Fruit fly (Drosophila melanogaster) whole organism, embryonic: Measurements from ENCODE around the gene Pax.
A peak's percentile ranks its signal among the peaks of the same experiment; 100 is the strongest.

Experiments used
- Atf-2 ChIP-seq: fragments of 200-800 bp; sonication (Bioruptor generic); optimal IDR thresholded peaks from 2 replicates; lab custom pipeline; 2016; ENCODE audit warnings: missing biosample characterization, missing genetic modification characterization
- Awh ChIP-seq: fragments of 200-800 bp; sonication (Bioruptor generic); IDR thresholded peaks from 2 replicates; pipeline ENCODE4, ENCODE4 v1.3.6; 2022; ENCODE audit warnings: missing biosample characterization, missing genetic modification characterization
- CG10209 ChIP-seq: fragments of 200-800 bp; sonication (Bioruptor generic); optimal IDR thresholded peaks from 3 replicates; lab custom pipeline; 2017; ENCODE audit warnings: missing biosample characterization, mild to moderate bottlenecking, missing genetic modification characterization, missing genetic modification reagents
- CG10321 ChIP-seq: fragments of 200-800 bp; sonication (Bioruptor generic); IDR thresholded peaks from 2 replicates; pipeline ENCODE4 v1.3.6; 2022; ENCODE audit warnings: missing biosample characterization, missing genetic modification characterization
- CG10959 ChIP-seq: fragments of 200-800 bp; sonication (Bioruptor generic); IDR thresholded peaks from 2 replicates; pipeline ENCODE4 v1.3.6; 2022; ENCODE audit warnings: missing biosample characterization, missing genetic modification characterization
- CG11723 ChIP-seq: fragments of 200-800 bp; sonication (Bioruptor generic); optimal IDR thresholded peaks from 2 replicates; lab custom pipeline; 2017; ENCODE audit warnings: missing biosample characterization, mild to moderate bottlenecking, missing genetic modification characterization
- CG13287 ChIP-seq: fragments of 200-800 bp; sonication (Bioruptor generic); IDR thresholded peaks from 2 replicates; pipeline ENCODE4 v1.3.6; 2022; ENCODE audit warnings: missing biosample characterization, missing genetic modification characterization; ENCODE audit not compliant: partially characterized antibody
- CG14014 ChIP-seq: fragments of 200-800 bp; sonication (Bioruptor generic); IDR thresholded peaks from 2 replicates; pipeline ENCODE4 v1.3.6; 2022; ENCODE audit warnings: missing biosample characterization, missing genetic modification characterization
- CG14441 ChIP-seq: fragments of 200-800 bp; sonication (Bioruptor generic); IDR thresholded peaks from 2 replicates; pipeline ENCODE4 v1.3.6; 2022; ENCODE audit warnings: missing biosample characterization, missing genetic modification characterization
- CG1529 ChIP-seq: fragments of 200-800 bp; sonication (Bioruptor generic); optimal IDR thresholded peaks from 3 replicates; lab custom pipeline; 2018; ENCODE audit warnings: missing biosample characterization, missing genetic modification characterization
- CG15601 ChIP-seq: fragments of 200-800 bp; sonication (Bioruptor generic); optimal IDR thresholded peaks from 3 replicates; lab custom pipeline; 2019; ENCODE audit warnings: missing biosample characterization, mild to moderate bottlenecking, missing genetic modification characterization, moderate library complexity
- CG17186 ChIP-seq: fragments of 200-800 bp; sonication (Bioruptor generic); optimal IDR thresholded peaks from 3 replicates; lab custom pipeline; 2017; ENCODE audit warnings: missing biosample characterization, missing genetic modification reagents, missing genetic modification characterization
- CG3838 ChIP-seq: fragments of 200-800 bp; sonication (Bioruptor generic); optimal IDR thresholded peaks from 3 replicates; lab custom pipeline; 2016; ENCODE audit warnings: missing biosample characterization, missing genetic modification characterization
- CG4730 ChIP-seq: fragments of 200-800 bp; sonication (Bioruptor generic); IDR thresholded peaks from 2 replicates; pipeline ENCODE4 v1.3.6; 2022; ENCODE audit warnings: missing biosample characterization, missing genetic modification characterization
- CG5953 ChIP-seq: fragments of 200-800 bp; sonication (Bioruptor generic); IDR thresholded peaks from 2 replicates; pipeline ENCODE4 v1.3.6; 2022; ENCODE audit warnings: missing biosample characterization, missing genetic modification characterization
- CG6813 ChIP-seq: fragments of 200-800 bp; sonication (Bioruptor generic); optimal IDR thresholded peaks from 2 replicates; lab custom pipeline; 2017; ENCODE audit warnings: missing biosample characterization, missing genetic modification characterization, mild to moderate bottlenecking, moderate library complexity, missing genetic modification reagents
- CG8089 ChIP-seq: fragments of 200-800 bp; sonication (Bioruptor generic); optimal IDR thresholded peaks from 3 replicates; lab custom pipeline; 2016; ENCODE audit warnings: missing biosample characterization, missing genetic modification characterization
- CG9727 ChIP-seq: fragments of 200-800 bp; sonication (Bioruptor generic); optimal IDR thresholded peaks from 3 replicates; lab custom pipeline; 2017; ENCODE audit warnings: missing biosample characterization, mild to moderate bottlenecking, missing genetic modification characterization
- CTCF ChIP-seq: fragments of 200-800 bp; sonication (Bioruptor generic); optimal IDR thresholded peaks from 2 replicates; lab custom pipeline; 2017; ENCODE audit warnings: missing biosample characterization, mild to moderate bottlenecking, missing genetic modification characterization, moderate library complexity
- CkIIα-i1 ChIP-seq: fragments of 200-800 bp; sonication (Bioruptor generic); IDR thresholded peaks from 2 replicates; pipeline ENCODE4 v1.3.6; 2022; ENCODE audit warnings: missing biosample characterization, missing genetic modification characterization
- D19A ChIP-seq: fragments of 200-800 bp; optimal IDR thresholded peaks from 3 replicates; lab custom pipeline; 2019; ENCODE audit warnings: missing biosample characterization, mild to moderate bottlenecking, missing genetic modification characterization, moderate library complexity
- Dbx ChIP-seq: fragments of 200-800 bp; sonication (Bioruptor generic); IDR thresholded peaks from 3 replicates; pipeline ENCODE4 v1.3.6; 2022; ENCODE audit warnings: missing biosample characterization, missing genetic modification characterization
- Dip2 ChIP-seq: fragments of 200-800 bp; sonication (Bioruptor generic); IDR thresholded peaks from 2 replicates; pipeline ENCODE4 v1.3.6; 2022; ENCODE audit warnings: missing biosample characterization, missing genetic modification characterization
- Gsc ChIP-seq: fragments of 200-800 bp; sonication (Bioruptor generic); IDR thresholded peaks from 2 replicates; pipeline ENCODE4 v1.3.6; 2022; ENCODE audit warnings: missing biosample characterization, missing genetic modification characterization
- H15 ChIP-seq: fragments of 200-800 bp; sonication (Bioruptor generic); IDR thresholded peaks from 3 replicates; pipeline ENCODE4 v1.3.6; 2022; ENCODE audit warnings: missing biosample characterization, missing genetic modification characterization
- H2.0 ChIP-seq: fragments of 200-800 bp; sonication (Bioruptor generic); IDR thresholded peaks from 2 replicates; pipeline ENCODE4 v1.3.6; 2022; ENCODE audit warnings: missing biosample characterization, missing genetic modification characterization
- Hand ChIP-seq: fragments of 200-800 bp; sonication (Bioruptor generic); optimal IDR thresholded peaks from 2 replicates; lab custom pipeline; 2017; ENCODE audit warnings: mild to moderate bottlenecking, missing biosample characterization, missing genetic modification reagents, missing genetic modification characterization
- Hmr ChIP-seq: fragments of 200-800 bp; sonication (Bioruptor generic); optimal IDR thresholded peaks from 3 replicates; lab custom pipeline; 2017; ENCODE audit warnings: mild to moderate bottlenecking, missing biosample characterization, missing genetic modification reagents, missing genetic modification characterization
- Hr51 ChIP-seq, 2 experiments: fragments of 200-800 bp; sonication (Bioruptor generic); optimal IDR thresholded peaks; 2 replicates in 1 of 2; 3 replicates in 1 of 2; lab custom pipeline; 2016 to 2018; ENCODE audit warnings: missing biosample characterization in 2 of 2, missing genetic modification characterization in 2 of 2, mild to moderate bottlenecking in 1 of 2, moderate library complexity in 1 of 2
- Mrtf ChIP-seq: fragments of 200-800 bp; sonication (Bioruptor generic); IDR thresholded peaks from 3 replicates; pipeline ENCODE4 v1.3.6; 2022; ENCODE audit warnings: missing biosample characterization, missing genetic modification characterization
- Oli ChIP-seq: fragments of 200-800 bp; sonication (Bioruptor generic); optimal IDR thresholded peaks from 2 replicates; lab custom pipeline; 2018; ENCODE audit warnings: missing biosample characterization, mild to moderate bottlenecking, missing genetic modification characterization, moderate library complexity
- Optix ChIP-seq: fragments of 200-800 bp; sonication (Bioruptor generic); IDR thresholded peaks from 3 replicates; pipeline ENCODE4 v1.3.6; 2022; ENCODE audit warnings: missing biosample characterization, missing genetic modification characterization
- amos ChIP-seq: fragments of 200-800 bp; sonication (Bioruptor generic); IDR thresholded peaks from 2 replicates; pipeline ENCODE4 v1.3.6; 2022; ENCODE audit warnings: missing biosample characterization, missing genetic modification characterization; ENCODE audit not compliant: partially characterized antibody
- bcd ChIP-seq: fragments of 200-800 bp; sonication (Bioruptor generic); optimal IDR thresholded peaks from 2 replicates; lab custom pipeline; 2017; ENCODE audit warnings: missing biosample characterization, mild to moderate bottlenecking, missing genetic modification characterization
- corto ChIP-seq: fragments of 200-800 bp; sonication (Bioruptor generic); optimal IDR thresholded peaks from 2 replicates; lab custom pipeline; 2016; ENCODE audit warnings: missing biosample characterization, mild to moderate bottlenecking, missing genetic modification characterization, moderate library complexity
- croc ChIP-seq: fragments of 200-800 bp; sonication (Bioruptor generic); conservative IDR thresholded peaks from 3 replicates; pipeline ENCODE4 v1.3.6; 2022; ENCODE audit warnings: missing biosample characterization, missing genetic modification characterization
- da ChIP-seq: fragments of 200-800 bp; sonication (Bioruptor generic); optimal IDR thresholded peaks from 2 replicates; lab custom pipeline; 2016; ENCODE audit warnings: missing biosample characterization, missing genetic modification characterization
- dmrt11E ChIP-seq: fragments of 200-800 bp; sonication (Bioruptor generic); optimal IDR thresholded peaks from 3 replicates; lab custom pipeline; 2018; ENCODE audit warnings: missing biosample characterization, mild to moderate bottlenecking, missing genetic modification characterization, moderate library complexity
- dmrt99B ChIP-seq: fragments of 200-800 bp; sonication (Bioruptor generic); optimal IDR thresholded peaks from 2 replicates; lab custom pipeline; 2018; ENCODE audit warnings: missing biosample characterization, mild to moderate bottlenecking, missing genetic modification characterization, moderate library complexity
- exex ChIP-seq: fragments of 200-800 bp; sonication (Bioruptor generic); optimal IDR thresholded peaks from 4 replicates; lab custom pipeline; 2018; ENCODE audit warnings: missing biosample characterization, mild to moderate bottlenecking, missing genetic modification characterization, moderate library complexity
- gfzf ChIP-seq: fragments of 200-800 bp; sonication (Bioruptor generic); optimal IDR thresholded peaks from 2 replicates; lab custom pipeline; 2016; ENCODE audit warnings: missing biosample characterization, mild to moderate bottlenecking, missing genetic modification characterization, moderate library complexity
- gsb-n ChIP-seq: fragments of 200-800 bp; sonication (Bioruptor generic); optimal IDR thresholded peaks from 3 replicates; lab custom pipeline; 2018; ENCODE audit warnings: missing biosample characterization, mild to moderate bottlenecking, missing genetic modification characterization
- kni ChIP-seq: fragments of 200-800 bp; sonication (Bioruptor generic); optimal IDR thresholded peaks from 3 replicates; lab custom pipeline; 2017; ENCODE audit warnings: mild to moderate bottlenecking, missing biosample characterization, missing genetic modification reagents, missing genetic modification characterization
- pzg ChIP-seq: fragments of 200-800 bp; sonication (Bioruptor generic); optimal IDR thresholded peaks from 3 replicates; lab custom pipeline; 2018; ENCODE audit warnings: missing biosample characterization, mild to moderate bottlenecking, missing genetic modification characterization, moderate library complexity
- slbo ChIP-seq: fragments of 200-800 bp; sonication (Bioruptor generic); IDR thresholded peaks from 2 replicates; pipeline ENCODE4 v1.3.6; 2022; ENCODE audit warnings: missing biosample characterization, missing genetic modification characterization
- sug ChIP-seq: fragments of 200-800 bp; optimal IDR thresholded peaks from 2 replicates; lab custom pipeline; 2019; ENCODE audit warnings: missing biosample characterization, mild to moderate bottlenecking, missing genetic modification characterization, moderate library complexity
- tna ChIP-seq: fragments of 200-800 bp; sonication (Bioruptor generic); IDR thresholded peaks from 2 replicates; pipeline ENCODE4 v1.3.6; 2022; ENCODE audit warnings: missing biosample characterization, missing genetic modification characterization; ENCODE audit not compliant: partially characterized antibody
- vnd ChIP-seq: fragments of 200-800 bp; sonication (Bioruptor generic); IDR thresholded peaks from 3 replicates; pipeline ENCODE4 v1.3.6; 2022; ENCODE audit warnings: missing biosample characterization, missing genetic modification characterization; ENCODE audit not compliant: partially characterized antibody
- yki ChIP-seq: fragments of >200 bp; optimal IDR thresholded peaks from 3 replicates; lab custom pipeline; 2018
- zen ChIP-seq: fragments of 200-800 bp; sonication (Bioruptor generic); optimal IDR thresholded peaks from 3 replicates; lab custom pipeline; 2018; ENCODE audit warnings: missing biosample characterization, mild to moderate bottlenecking, missing genetic modification characterization, moderate library complexity
- zfh1 ChIP-seq: fragments of 200-800 bp; sonication (Bioruptor generic); IDR thresholded peaks from 3 replicates; pipeline ENCODE4 v1.3.6; 2022; ENCODE audit warnings: missing biosample characterization, missing genetic modification characterization

The Pax gene

DNA sequence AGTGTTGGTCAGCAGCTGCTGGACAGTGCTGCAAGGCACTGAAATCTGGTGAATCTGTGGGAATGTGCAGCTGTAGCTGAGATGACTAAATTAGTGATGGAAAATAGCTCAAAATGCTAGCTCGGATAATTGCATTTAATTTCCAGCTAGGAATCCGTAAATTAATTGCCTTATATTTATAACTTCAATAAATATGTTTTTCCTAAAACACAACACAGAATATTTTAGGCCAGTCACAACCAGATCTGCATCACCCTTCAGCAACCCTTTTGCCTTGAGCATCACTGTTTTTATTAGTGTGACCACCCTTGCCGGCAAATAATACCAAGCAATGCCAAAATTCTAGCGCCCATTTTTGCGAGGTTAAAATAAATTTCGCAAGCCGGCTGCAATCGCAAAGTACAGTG is 18.3 kb upstream of the Pax start, which contains the start of gene Hs2st (continued):
- TF ChIP-seq croc (GFP tag; lab: Robert Waterston, UW): peak; percentile 91
- TF ChIP-seq D19A: peak; percentile 66
- peak; percentile 41 for TF ChIP-seq Hand (GFP tag; lab: Kevin White, UChicago)
- no peak for TF ChIP-seq yki
- peak; percentile 90 for TF ChIP-seq H2.0 (GFP tag; lab: Robert Waterston, UW)
- TF ChIP-seq dmrt11E (tag; lab: Kevin White, UChicago): peak; percentile 89
- peak; percentile 85 for TF ChIP-seq Oli (tag; lab: Kevin White, UChicago)
- peak; percentile 96 for TF ChIP-seq Dbx (GFP tag; lab: Robert Waterston, UW)
- peak; percentile 94 for TF ChIP-seq zfh1 (GFP tag; lab: Robert Waterston, UW)
- TF ChIP-seq CG9727 (GFP tag; lab: Kevin White, UChicago): peak; percentile 89
- peak; percentile 42; the same call in 1 of the 2 replicates for TF ChIP-seq amos (GFP tag; lab: Robert Waterston, UW)
- peak; percentile 98 for TF ChIP-seq slbo (GFP tag; lab: Robert Waterston, UW)
- peak; percentile 96 for TF ChIP-seq Atf-2 (GFP tag; lab: Kevin White, UChicago)
- TF ChIP-seq sug (tag; lab: Kevin White, UChicago): peak; percentile 94
- peak; percentile 82 for TF ChIP-seq gfzf (GFP tag; lab: Kevin White, UChicago)
- peak; percentile 86 for TF ChIP-seq Mrtf
- peak; percentile 92 for TF ChIP-seq bcd
- TF ChIP-seq CG8089 (GFP tag; lab: Kevin White, UChicago): peak; percentile 92
- TF ChIP-seq CG10321: peak; percentile 57; the same call in 1 of the 2 replicates
- TF ChIP-seq CG10959 (GFP tag; lab: Robert Waterston, UW): peak; percentile 86
- peak; percentile 94 for TF ChIP-seq da
- peak; percentile 90 for TF ChIP-seq CG4730 (GFP tag; lab: Robert Waterston, UW)
- TF ChIP-seq pzg (GFP tag; lab: Kevin White, UChicago): peak; percentile 87
- TF ChIP-seq Hr51 (GFP tag; optimal IDR thresholded peaks at IDR 0.05; lab: Kevin White, UChicago): peak; percentile 87 to 97
- peak; percentile 28 for TF ChIP-seq CTCF
- peak; percentile 76 for TF ChIP-seq kni (GFP tag; lab: Kevin White, UChicago)
- TF ChIP-seq dmrt99B (tag; lab: Kevin White, UChicago): peak; percentile 86
- peak; percentile 57 for TF ChIP-seq exex (tag; lab: Kevin White, UChicago)
- TF ChIP-seq Gsc (GFP tag; lab: Robert Waterston, UW): peak; percentile 87
- TF ChIP-seq CG14441 (GFP tag; lab: Robert Waterston, UW): peak; percentile 95
- TF ChIP-seq CkIIα-i1 (GFP tag; lab: Robert Waterston, UW): no peak
- TF ChIP-seq gsb-n: no peak
- TF ChIP-seq corto (GFP tag; lab: Kevin White, UChicago): peak; percentile 63
- peak; percentile 82 for TF ChIP-seq CG1529
- peak; percentile 95 for TF ChIP-seq Hmr
- TF ChIP-seq H15: peak; percentile 92
- peak; percentile 79 for TF ChIP-seq CG3838 (GFP tag; lab: Kevin White, UChicago)
- TF ChIP-seq CG15601 (tag; lab: Kevin White, UChicago): peak; percentile 88
- TF ChIP-seq CG13287 (GFP tag; lab: Robert Waterston, UW): peak; percentile 62
- peak; percentile 92 for TF ChIP-seq CG14014 (GFP tag; lab: Robert Waterston, UW)
- TF ChIP-seq CG17186 (GFP tag; lab: Kevin White, UChicago): peak; percentile 84
- peak; percentile 39; the same call in 1 of the 2 replicates for TF ChIP-seq Dip2
- TF ChIP-seq Awh (GFP tag; lab: Robert Waterston, UW): peak; percentile 79
- peak; percentile 90 for TF ChIP-seq zen (tag; lab: Kevin White, UChicago)
- TF ChIP-seq CG11723 (GFP tag; lab: Kevin White, UChicago): peak; percentile 85
- TF ChIP-seq Optix (GFP tag; lab: Robert Waterston, UW): peak; percentile 90
- peak; percentile 82 for TF ChIP-seq CG5953 (GFP tag; lab: Robert Waterston, UW)
- TF ChIP-seq CG10209 (GFP tag; lab: Kevin White, UChicago): peak; percentile 94
- TF ChIP-seq tna (GFP tag; lab: Robert Waterston, UW): no peak
- TF ChIP-seq vnd (GFP tag; lab: Robert Waterston, UW): peak; percentile 24; the same call in 1 of the 3 replicates
- peak; percentile 61 for TF ChIP-seq CG6813 (GFP tag; lab: Kevin White, UChicago)
